Worm (Caenorhabditis elegans) whole organism, L1 larva: ENCODE results near the gene tsct-1.

Experiments
- C16A3.4 ChIP-seq: fragments of 150-350 bp; optimal IDR thresholded peaks from 2 replicates; lab custom pipeline; 2014; ENCODE audit warnings: missing biosample characterization, missing genetic modification characterization
- C34B4.2 ChIP-seq: sonication (generic microtip); optimal IDR thresholded peaks from 2 replicates; lab custom pipeline; 2017; ENCODE audit warnings: mild to moderate bottlenecking, missing genetic modification characterization, missing compliant biosample characterization
- F16B12.6 ChIP-seq: fragments of 150-350 bp; optimal IDR thresholded peaks from 2 replicates; lab custom pipeline; 2014; ENCODE audit warnings: missing biosample characterization, missing genetic modification characterization
- alr-1 ChIP-seq: fragments of 200-800 bp; sonication (Bioruptor generic); optimal IDR thresholded peaks from 2 replicates; lab custom pipeline; 2018; ENCODE audit warnings: borderline replicate concordance, mild to moderate bottlenecking, missing genetic modification characterization, missing compliant biosample characterization
- aly-2 ChIP-seq: fragments of 150-350 bp; optimal IDR thresholded peaks from 2 replicates; lab custom pipeline; 2014; ENCODE audit warnings: missing biosample characterization, missing genetic modification characterization
- ama-1 ChIP-seq: fragments of 150-350 bp; optimal IDR thresholded peaks from 2 replicates; lab custom pipeline; 2014
- blmp-1 ChIP-seq: fragments of 150-350 bp; optimal IDR thresholded peaks from 2 replicates; lab custom pipeline; 2014; ENCODE audit warnings: missing biosample characterization, missing genetic modification characterization
- ceh-8 ChIP-seq: fragments of 200-800 bp; sonication (Bioruptor generic); optimal IDR thresholded peaks from 2 replicates; lab custom pipeline; 2018; ENCODE audit warnings: mild to moderate bottlenecking, missing genetic modification characterization, moderate library complexity, missing compliant biosample characterization
- ceh-82 ChIP-seq, 3 experiments: fragments of 150-350 bp in 1 of 3; sonication (generic microtip) in 2 of 3; optimal IDR thresholded peaks; 2 replicates each; lab custom pipeline; 2014 to 2017; ENCODE audit warnings: missing biosample characterization in 3 of 3, missing genetic modification characterization in 3 of 3
- ceh-88 ChIP-seq: fragments of 200-800 bp; sonication (Bioruptor generic); IDR thresholded peaks from 2 replicates; pipeline ENCODE4 v1.3.6; 2022; ENCODE audit warnings: missing genetic modification characterization, missing compliant biosample characterization
- ces-1 ChIP-seq: fragments of 150-350 bp; optimal IDR thresholded peaks from 2 replicates; lab custom pipeline; 2014; ENCODE audit warnings: missing biosample characterization, missing genetic modification reagents, missing genetic modification characterization
- efl-1 ChIP-seq, 4 experiments: fragments of 150-350 bp; optimal IDR thresholded peaks in 3 of 4; peaks in 1 of 4; 1 replicate in 1 of 4; 2 replicates in 3 of 4; lab custom pipeline; 2014; ENCODE audit warnings: missing biosample characterization in 2 of 4, missing genetic modification characterization in 2 of 4, missing genetic modification reagents in 2 of 4
- egl-27 ChIP-seq, 2 experiments: fragments of 150-350 bp in 1 of 2; sonication (generic microtip); optimal IDR thresholded peaks; 3 replicates each; lab custom pipeline; 2017 to 2018; ENCODE audit warnings: missing biosample characterization in 2 of 2, missing genetic modification characterization in 2 of 2, missing genetic modification reagents in 2 of 2
- elt-2 ChIP-seq: sonication (generic microtip); optimal IDR thresholded peaks from 2 replicates; lab custom pipeline; 2016; ENCODE audit warnings: missing genetic modification characterization, mild to moderate bottlenecking, inconsistent platforms, missing compliant biosample characterization, missing genetic modification reagents
- fkh-4 ChIP-seq: sonication (generic microtip); optimal IDR thresholded peaks from 2 replicates; lab custom pipeline; 2016; ENCODE audit warnings: missing compliant biosample characterization, missing genetic modification characterization, borderline replicate concordance
- grh-1 ChIP-seq: fragments of 200-800 bp; sonication (Bioruptor generic); IDR thresholded peaks from 2 replicates; pipeline ENCODE4 v1.3.6; 2022; ENCODE audit warnings: missing genetic modification reagents, missing genetic modification characterization, missing compliant biosample characterization
- hlh-17 ChIP-seq: fragments of 200-800 bp; sonication (Bioruptor generic); optimal IDR thresholded peaks from 2 replicates; lab custom pipeline; 2018; ENCODE audit warnings: missing genetic modification characterization, mild to moderate bottlenecking, missing compliant biosample characterization, moderate library complexity, borderline replicate concordance
- hlh-4 ChIP-seq: sonication (generic microtip); optimal IDR thresholded peaks from 2 replicates; lab custom pipeline; 2016; ENCODE audit warnings: mild to moderate bottlenecking, missing genetic modification characterization, missing compliant biosample characterization
- irx-1 ChIP-seq: sonication (generic microtip); optimal IDR thresholded peaks from 2 replicates; lab custom pipeline; 2016; ENCODE audit warnings: missing genetic modification characterization, missing compliant biosample characterization
- isw-1 ChIP-seq: fragments of 200-800 bp; sonication (Bioruptor generic); IDR thresholded peaks from 2 replicates; pipeline ENCODE4 v1.3.6; 2022; ENCODE audit warnings: missing genetic modification characterization, missing compliant biosample characterization
- jun-1 ChIP-seq: fragments of 150-350 bp; optimal IDR thresholded peaks from 2 replicates; lab custom pipeline; 2014; ENCODE audit warnings: missing biosample characterization, missing genetic modification reagents, missing genetic modification characterization
- lin-15B ChIP-seq: fragments of 150-350 bp; sonication (generic microtip); optimal IDR thresholded peaks from 3 replicates; lab custom pipeline; 2014; ENCODE audit warnings: missing biosample characterization, missing genetic modification characterization
- lin-35 ChIP-seq, 2 experiments: fragments of 150-350 bp; optimal IDR thresholded peaks; 2 replicates each; lab custom pipeline; 2014; ENCODE audit warnings: missing biosample characterization in 2 of 2, missing genetic modification characterization in 2 of 2, missing genetic modification reagents in 2 of 2
- lir-3 ChIP-seq: sonication (generic microtip); optimal IDR thresholded peaks from 2 replicates; lab custom pipeline; 2016; ENCODE audit warnings: mild to moderate bottlenecking, missing genetic modification characterization, moderate library complexity, missing compliant biosample characterization; ENCODE audit not compliant: poor library complexity
- lsy-2 ChIP-seq, 2 experiments: fragments of 150-350 bp; optimal IDR thresholded peaks; 2 replicates each; lab custom pipeline; 2014; ENCODE audit warnings: missing biosample characterization in 2 of 2, missing genetic modification characterization in 2 of 2
- mab-9 ChIP-seq: fragments of 200-800 bp; sonication (Bioruptor generic); IDR thresholded peaks from 2 replicates; pipeline ENCODE4 v1.3.6; 2022; ENCODE audit warnings: missing genetic modification reagents, missing genetic modification characterization, missing compliant biosample characterization
- mef-2 ChIP-seq: fragments of 150-350 bp; optimal IDR thresholded peaks from 2 replicates; lab custom pipeline; 2014; ENCODE audit warnings: missing biosample characterization, missing genetic modification characterization
- mep-1 ChIP-seq: fragments of 150-350 bp; optimal IDR thresholded peaks from 2 replicates; lab custom pipeline; 2014; ENCODE audit warnings: missing biosample characterization, missing genetic modification characterization
- nhr-11 ChIP-seq: fragments of 150-350 bp; optimal IDR thresholded peaks from 2 replicates; lab custom pipeline; 2014; ENCODE audit warnings: missing biosample characterization, missing genetic modification characterization
- nhr-12 ChIP-seq: sonication (generic microtip); optimal IDR thresholded peaks from 2 replicates; lab custom pipeline; 2017; ENCODE audit warnings: missing biosample characterization, missing genetic modification characterization
- nhr-20 ChIP-seq: sonication (generic microtip); optimal IDR thresholded peaks from 2 replicates; lab custom pipeline; 2016; ENCODE audit warnings: mild to moderate bottlenecking, missing genetic modification characterization, missing compliant biosample characterization
- nhr-237 ChIP-seq: fragments of 150-350 bp; optimal IDR thresholded peaks from 2 replicates; lab custom pipeline; 2014; ENCODE audit warnings: missing biosample characterization, missing genetic modification characterization
- nhr-28 ChIP-seq: fragments of 150-350 bp; optimal IDR thresholded peaks from 2 replicates; lab custom pipeline; 2014; ENCODE audit warnings: missing biosample characterization, missing genetic modification characterization
- nhr-47 ChIP-seq: sonication (generic microtip); optimal IDR thresholded peaks from 2 replicates; lab custom pipeline; 2016; ENCODE audit warnings: mild to moderate bottlenecking, missing genetic modification characterization, moderate library complexity, missing compliant biosample characterization
- nhr-71 ChIP-seq: sonication (generic microtip); optimal IDR thresholded peaks from 2 replicates; lab custom pipeline; 2016; ENCODE audit warnings: mild to moderate bottlenecking, missing genetic modification characterization, moderate library complexity, missing compliant biosample characterization
- nhr-77 ChIP-seq: fragments of 150-350 bp; optimal IDR thresholded peaks from 2 replicates; lab custom pipeline; 2014; ENCODE audit warnings: missing biosample characterization, missing genetic modification characterization
- nhr-85 ChIP-seq: sonication (generic microtip); peaks from one replicate; lab custom pipeline; 2016; ENCODE audit warnings: missing genetic modification characterization, inconsistent platforms, missing compliant biosample characterization
- pqm-1 ChIP-seq: sonication (generic microtip); optimal IDR thresholded peaks from 3 replicates; lab custom pipeline; 2017; ENCODE audit warnings: missing biosample characterization, missing genetic modification characterization
- rnt-1 ChIP-seq: sonication (generic microtip); optimal IDR thresholded peaks from 2 replicates; lab custom pipeline; 2016; ENCODE audit warnings: mild to moderate bottlenecking, missing genetic modification characterization, moderate library complexity, missing compliant biosample characterization
- skn-1 ChIP-seq: fragments of 150-350 bp; optimal IDR thresholded peaks from 2 replicates; lab custom pipeline; 2014; ENCODE audit warnings: missing biosample characterization, missing genetic modification characterization
- snu-23 ChIP-seq: sonication (generic microtip); optimal IDR thresholded peaks from 2 replicates; lab custom pipeline; 2016; ENCODE audit warnings: missing genetic modification characterization, missing compliant biosample characterization
- sox-4 ChIP-seq: sonication (generic microtip); optimal IDR thresholded peaks from 2 replicates; lab custom pipeline; 2016; ENCODE audit warnings: missing genetic modification characterization, missing compliant biosample characterization
- sptf-1 ChIP-seq: fragments of 150-350 bp; optimal IDR thresholded peaks from 2 replicates; lab custom pipeline; 2014; ENCODE audit warnings: missing biosample characterization, missing genetic modification characterization
- sup-37 ChIP-seq: fragments of 200-800 bp; sonication (Bioruptor generic); optimal IDR thresholded peaks from 2 replicates; lab custom pipeline; 2018; ENCODE audit warnings: mild to moderate bottlenecking, missing genetic modification characterization, missing compliant biosample characterization
- tbx-2 ChIP-seq: sonication (generic microtip); optimal IDR thresholded peaks from 2 replicates; lab custom pipeline; 2016; ENCODE audit warnings: missing genetic modification characterization, missing compliant biosample characterization
- tlp-1 ChIP-seq: fragments of 150-350 bp; optimal IDR thresholded peaks from 2 replicates; lab custom pipeline; 2014; ENCODE audit warnings: missing biosample characterization, missing genetic modification characterization
- unc-130 ChIP-seq: fragments of 150-350 bp; optimal IDR thresholded peaks from 2 replicates; lab custom pipeline; 2017; ENCODE audit warnings: missing biosample characterization, missing genetic modification characterization, inconsistent platforms
- unc-30 ChIP-seq: sonication (generic microtip); optimal IDR thresholded peaks from 2 replicates; lab custom pipeline; 2017; ENCODE audit warnings: missing biosample characterization, missing genetic modification characterization
- unc-62 ChIP-seq: fragments of 150-350 bp; optimal IDR thresholded peaks from 2 replicates; lab custom pipeline; 2014; ENCODE audit warnings: missing biosample characterization, missing genetic modification reagents, missing genetic modification characterization
- unc-86 ChIP-seq: sonication (generic microtip); optimal IDR thresholded peaks from 2 replicates; lab custom pipeline; 2016; ENCODE audit warnings: missing genetic modification characterization, missing compliant biosample characterization
- zag-1 ChIP-seq: fragments of 150-350 bp; optimal IDR thresholded peaks from 2 replicates; lab custom pipeline; 2014; ENCODE audit warnings: missing biosample characterization, missing genetic modification characterization
- zip-4 ChIP-seq: fragments of 200-800 bp; sonication (Bioruptor generic); optimal IDR thresholded peaks from 2 replicates; lab custom pipeline; 2018; ENCODE audit warnings: mild to moderate bottlenecking, missing genetic modification characterization, moderate library complexity, missing compliant biosample characterization
- ztf-4 ChIP-seq: fragments of 150-350 bp; optimal IDR thresholded peaks from 2 replicates; lab custom pipeline; 2014; ENCODE audit warnings: missing biosample characterization, missing genetic modification characterization

tsct-1 gene

ce11 chrX:12480447-12480998 is 46.6 kb downstream of the tsct-1 start, which contains the start of gene atf-6 (continued):
- peak; percentile 59 for TF ChIP-seq ceh-8
- no peak for TF ChIP-seq zip-4 (GFP tag; lab: Kevin White, UChicago)
- TF ChIP-seq sptf-1 = no peak
- peak; percentile 49; the same call in 1 of the 2 replicates for TF ChIP-seq mab-9 (GFP tag; lab: Robert Waterston, UW)
- peak; percentile 93 for TF ChIP-seq nhr-20 (tag; lab: Kevin White, UChicago)
- peak; percentile 29 for TF ChIP-seq sox-4 (tag; lab: Kevin White, UChicago)
- TF ChIP-seq ceh-88 (GFP tag; lab: Robert Waterston, UW) = no peak; the same call in 1 of the 2 replicates
- no peak for TF ChIP-seq nhr-12 (tag; lab: Kevin White, UChicago)
- TF ChIP-seq unc-130 (tag; lab: Kevin White, UChicago) = peak; percentile 55
- peak; percentile 33 for TF ChIP-seq sup-37 (GFP tag; lab: Kevin White, UChicago)
- TF ChIP-seq unc-30 = no peak
- TF ChIP-seq mef-2 (tag; lab: Kevin White, UChicago) = peak; percentile 12
- TF ChIP-seq zag-1 (tag; lab: Kevin White, UChicago) = no peak
- TF ChIP-seq ztf-4 (tag; lab: Kevin White, UChicago) = no peak
- peak; percentile 66 for TF ChIP-seq lin-15B (tag; lab: Kevin White, UChicago)
- no peak for TF ChIP-seq alr-1 (tag; lab: Kevin White, UChicago)
- TF ChIP-seq efl-1 (optimal IDR thresholded peaks at IDR 0.05; lab: Kevin White, UChicago) = peak; percentile 55 to 57
- peak; percentile 33 to 94 for TF ChIP-seq efl-1 (GFP tag; optimal IDR thresholded peaks at IDR 0.05 in 1 of 2; lab: Kevin White, UChicago)
- no peak for TF ChIP-seq nhr-28 (tag; lab: Kevin White, UChicago)
- peak; percentile 55 to 93 (median 56) for TF ChIP-seq ceh-82 (tag; optimal IDR thresholded peaks at IDR 0.05; lab: Kevin White, UChicago)
- TF ChIP-seq C34B4.2 (tag; lab: Kevin White, UChicago) = no peak
- no peak for TF ChIP-seq ces-1 (GFP tag; lab: Kevin White, UChicago)
- TF ChIP-seq nhr-77 (tag; lab: Kevin White, UChicago) = peak; percentile 71
- TF ChIP-seq hlh-4 (tag; lab: Kevin White, UChicago) = no peak
- TF ChIP-seq grh-1 (GFP tag; lab: Robert Waterston, UW) = peak; percentile 76
- TF ChIP-seq nhr-11 (tag; lab: Kevin White, UChicago) = no peak
- TF ChIP-seq tbx-2 = peak; percentile 81
- TF ChIP-seq snu-23 (GFP tag; lab: Kevin White, UChicago) = peak; percentile 90
- peak; percentile 34 for TF ChIP-seq F16B12.6 (tag; lab: Kevin White, UChicago)
- TF ChIP-seq rnt-1 = peak; percentile 79
- TF ChIP-seq nhr-47 (tag; lab: Kevin White, UChicago) = peak; percentile 86
- TF ChIP-seq unc-62 (GFP tag; lab: Kevin White, UChicago) = no peak
- peak; percentile 40 for TF ChIP-seq nhr-237 (tag; lab: Kevin White, UChicago)
- TF ChIP-seq egl-27 (tag; optimal IDR thresholded peaks at IDR 0.05; lab: Kevin White, UChicago) = peak in 1 of 2 experiments; percentile 64
- peak; percentile 43 for TF ChIP-seq lir-3 (tag; lab: Kevin White, UChicago)
- TF ChIP-seq C16A3.4 = peak; percentile 87
- TF ChIP-seq nhr-71 = peak; percentile 91
- peak; percentile 91 for TF ChIP-seq skn-1 (tag; lab: Kevin White, UChicago)
- no peak for TF ChIP-seq hlh-17 (GFP tag; lab: Kevin White, UChicago)
- TF ChIP-seq tlp-1 (tag; lab: Kevin White, UChicago) = no peak
- no peak for TF ChIP-seq fkh-4 (tag; lab: Kevin White, UChicago)
- TF ChIP-seq blmp-1 (tag; lab: Kevin White, UChicago) = peak; percentile 84
- TF ChIP-seq pqm-1 (tag; lab: Kevin White, UChicago) = no peak
- TF ChIP-seq mep-1 (tag; lab: Kevin White, UChicago) = peak; percentile 81
- TF ChIP-seq aly-2 (tag; lab: Kevin White, UChicago) = no peak
- TF ChIP-seq nhr-85 (tag; lab: Kevin White, UChicago) = peak; percentile 97
- TF ChIP-seq lin-35 (GFP tag; optimal IDR thresholded peaks at IDR 0.05; lab: Kevin White, UChicago) = peak; percentile 67 to 76
- peak; percentile 67 for TF ChIP-seq elt-2 (tag; lab: Kevin White, UChicago)
- TF ChIP-seq unc-86 = peak; percentile 80
- TF ChIP-seq irx-1 (tag; lab: Kevin White, UChicago) = peak; percentile 54
- TF ChIP-seq lsy-2 (tag; optimal IDR thresholded peaks at IDR 0.05; lab: Kevin White, UChicago) = peak; percentile 75 to 76
- TF ChIP-seq ama-1 = no peak
- TF ChIP-seq jun-1 (tag; lab: Kevin White, UChicago) = peak; percentile 72
- peak; percentile 67 for TF ChIP-seq isw-1 (GFP tag; lab: Robert Waterston, UW)
